Worm (Caenorhabditis elegans) whole organism, early embryonic: Measurements from ENCODE around the gene sax-2.

Source experiments
- ama-1 ChIP-seq: fragments of 150-350 bp; optimal IDR thresholded peaks from 2 replicates; lab custom pipeline; 2014
- hnd-1 ChIP-seq: sonication (generic microtip); optimal IDR thresholded peaks from 2 replicates; lab custom pipeline; 2016; ENCODE audit warnings: missing genetic modification characterization, missing compliant biosample characterization
- tbx-11 ChIP-seq: fragments of 200-800 bp; sonication (Bioruptor generic); IDR thresholded peaks from 2 replicates; pipeline ENCODE4 v1.3.6; 2022; ENCODE audit warnings: missing genetic modification characterization, missing compliant biosample characterization
- tbx-37 ChIP-seq: fragments of 200-800 bp; sonication (Bioruptor generic); conservative IDR thresholded peaks from 2 replicates; pipeline ENCODE4 v1.3.6; 2022; ENCODE audit warnings: missing genetic modification reagents, missing genetic modification characterization, missing compliant biosample characterization

- TF ChIP-seq ama-1 (lab: Kevin White, UChicago) (no peak), hnd-1 (tag; lab: Kevin White, UChicago) (no peak), tbx-37 (GFP tag; lab: Robert Waterston, UW) (no peak), tbx-11 (GFP tag; lab: Robert Waterston, UW) (no peak)
Observed at ce11 chrIII:5136033-5136597, 26.6 kb downstream of the sax-2 start, which contains the start of gene tbx-2.
